Worm (Caenorhabditis elegans): ENCODE data around the gene Y50D7A.3.

ce11 chrIII:227033-227432 is 27.3 kb upstream of the Y50D7A.3 start:
- TF ChIP-seq egl-18 (GFP tag; IDR thresholded peaks at IDR 0.05) (no peak), Y56A3A.18 (GFP tag; IDR thresholded peaks at IDR 0.05) (no peak), snpc-4 (GFP tag; optimal IDR thresholded peaks at IDR 0.05) (no peak), snpc-4 (tag; optimal IDR thresholded peaks at IDR 0.05) (no peak)
